1 worm cellular context compared by ENCODE assay signal in the genomic region with DNA sequence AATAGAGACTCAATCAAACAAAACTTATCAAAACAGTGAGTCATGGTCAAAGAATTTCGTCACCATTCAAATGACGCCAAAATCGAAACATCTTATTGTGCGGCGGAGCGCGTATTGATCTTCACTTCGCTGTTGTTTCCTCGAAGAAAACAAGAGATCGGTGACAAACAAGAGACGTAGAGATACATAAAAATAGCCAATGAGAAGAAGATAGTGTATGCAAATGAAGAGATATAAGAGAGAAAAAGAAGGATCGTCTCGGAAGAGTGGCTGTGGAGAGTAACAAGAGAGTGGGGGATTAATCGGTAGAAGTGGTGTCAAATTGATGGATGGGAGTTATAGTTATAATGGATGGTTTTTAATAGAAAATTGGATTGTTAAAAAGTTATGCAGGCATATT.
TF ChIP-seq lines count a peak whose summit lies in the region.

No protein-coding gene starts in this region.

TF ChIP-seq in whole organism, L4 larva, 104 proteins besides CTCF, POLR2A, EP300 and RAD21 (continued from another document):
- TF ChIP-seq spr-1 (tag; optimal IDR thresholded peaks at IDR 0.05; lab: Kevin White, UChicago) (no peak), lin-1 (GFP tag; IDR thresholded peaks at IDR 0.05; lab: Robert Waterston, UW) (no peak)
TF ChIP-seq in whole organism, L4 larva: peak in this region for 8.
